Worm (Caenorhabditis elegans) whole organism, young adult: Measurements from ENCODE around the gene srw-62.

ENCODE experiments used
- B0019.2 ChIP-seq: fragments of 200-800 bp; sonication (Bioruptor generic); conservative IDR thresholded peaks from 2 replicates; pipeline ENCODE4 v1.3.6; 2022; ENCODE audit warnings: missing genetic modification reagents, missing genetic modification characterization, missing compliant biosample characterization
- F39B2.1 ChIP-seq: fragments of 200-800 bp; sonication (Bioruptor generic); IDR thresholded peaks from 2 replicates; pipeline ENCODE4 v1.3.6; 2022; ENCODE audit warnings: missing genetic modification reagents, missing genetic modification characterization, missing compliant biosample characterization
- T07F8.4 ChIP-seq: sonication (generic microtip); optimal IDR thresholded peaks from 2 replicates; lab custom pipeline; 2016; ENCODE audit warnings: mild to moderate bottlenecking, missing genetic modification characterization, moderate library complexity, missing compliant biosample characterization
- Y56A3A.18 ChIP-seq: fragments of 200-800 bp; sonication (Bioruptor generic); IDR thresholded peaks from 2 replicates; pipeline ENCODE4 v1.3.6; 2022; ENCODE audit warnings: missing genetic modification reagents, missing genetic modification characterization, missing compliant biosample characterization
- ZK185.1 ChIP-seq: sonication (generic microtip); optimal IDR thresholded peaks from 2 replicates; lab custom pipeline; 2016; ENCODE audit warnings: mild to moderate bottlenecking, missing genetic modification characterization, missing compliant biosample characterization; ENCODE audit not compliant: poor library complexity, severe bottlenecking
- aptf-3 ChIP-seq: fragments of 200-800 bp; sonication (Bioruptor generic); IDR thresholded peaks from 2 replicates; pipeline ENCODE4 v1.3.6; 2022; ENCODE audit warnings: missing genetic modification characterization, missing compliant biosample characterization
- attf-5 ChIP-seq: fragments of 200-800 bp; sonication (Bioruptor generic); optimal IDR thresholded peaks from 2 replicates; lab custom pipeline; 2018; ENCODE audit warnings: mild to moderate bottlenecking, missing genetic modification characterization, missing compliant biosample characterization
- attf-6 ChIP-seq: fragments of 200-800 bp; sonication (Bioruptor generic); IDR thresholded peaks from 2 replicates; pipeline ENCODE4 v1.3.6; 2022; ENCODE audit warnings: missing genetic modification reagents, missing genetic modification characterization, missing compliant biosample characterization
- bed-1 ChIP-seq: fragments of 200-800 bp; sonication (Bioruptor generic); IDR thresholded peaks from 2 replicates; pipeline ENCODE4 v1.3.6; 2022; ENCODE audit warnings: missing genetic modification reagents, missing genetic modification characterization, missing compliant biosample characterization
- bed-2 ChIP-seq: fragments of 200-800 bp; sonication (Bioruptor generic); IDR thresholded peaks from 2 replicates; pipeline ENCODE4 v1.3.6; 2022; ENCODE audit warnings: missing genetic modification reagents, missing genetic modification characterization, missing compliant biosample characterization
- ceh-27 ChIP-seq: fragments of 200-800 bp; sonication (Bioruptor generic); optimal IDR thresholded peaks from 2 replicates; lab custom pipeline; 2018; ENCODE audit warnings: mild to moderate bottlenecking, missing genetic modification characterization, moderate library complexity, missing compliant biosample characterization
- ceh-40 ChIP-seq: fragments of 200-800 bp; sonication (Bioruptor generic); IDR thresholded peaks from 2 replicates; pipeline ENCODE4 v1.3.6; 2022; ENCODE audit warnings: missing genetic modification characterization, missing compliant biosample characterization
- ceh-58 ChIP-seq: fragments of 200-800 bp; sonication (Bioruptor generic); IDR thresholded peaks from 2 replicates; pipeline ENCODE4 v1.3.6; 2022; ENCODE audit warnings: missing genetic modification characterization, missing compliant biosample characterization
- chd-7 ChIP-seq: sonication (generic microtip); optimal IDR thresholded peaks from 2 replicates; lab custom pipeline; 2016; ENCODE audit warnings: mild to moderate bottlenecking, missing genetic modification characterization, moderate library complexity, missing compliant biosample characterization
- die-1 ChIP-seq: sonication (generic microtip); optimal IDR thresholded peaks from 2 replicates; lab custom pipeline; 2016; ENCODE audit warnings: missing genotype, mild to moderate bottlenecking, missing genetic modification characterization, missing compliant biosample characterization
- dox-1 ChIP-seq: fragments of 200-800 bp; sonication (Bioruptor generic); IDR thresholded peaks from 2 replicates; pipeline ENCODE4 v1.3.6; 2022; ENCODE audit warnings: missing genetic modification reagents, missing genetic modification characterization, missing compliant biosample characterization
- efl-1 ChIP-seq: fragments of 150-350 bp; optimal IDR thresholded peaks from 2 replicates; lab custom pipeline; 2014; ENCODE audit warnings: missing biosample characterization, missing genetic modification reagents, missing genetic modification characterization
- egl-18 ChIP-seq: fragments of 200-800 bp; sonication (Bioruptor generic); IDR thresholded peaks from 2 replicates; pipeline ENCODE4 v1.3.6; 2022; ENCODE audit warnings: missing genetic modification reagents, missing genetic modification characterization, missing compliant biosample characterization
- ekl-4 ChIP-seq: fragments of 200-800 bp; sonication (Bioruptor generic); IDR thresholded peaks from 2 replicates; pipeline ENCODE4 v1.3.6; 2022; ENCODE audit warnings: missing genetic modification reagents, missing genetic modification characterization, missing compliant biosample characterization
- hlh-12 ChIP-seq: sonication (generic microtip); optimal IDR thresholded peaks from 2 replicates; lab custom pipeline; 2016; ENCODE audit warnings: missing genetic modification characterization, missing compliant biosample characterization
- hmg-1.2 ChIP-seq: fragments of 200-800 bp; sonication (Bioruptor generic); IDR thresholded peaks from 2 replicates; pipeline ENCODE4 v1.3.6; 2022; ENCODE audit warnings: missing genetic modification reagents, missing genetic modification characterization, missing compliant biosample characterization
- hsf-1 ChIP-seq: fragments of 200-800 bp; sonication (Bioruptor generic); IDR thresholded peaks from 2 replicates; pipeline ENCODE4 v1.3.6; 2022; ENCODE audit warnings: missing genetic modification reagents, missing genetic modification characterization, missing compliant biosample characterization
- lag-1 ChIP-seq: fragments of 200-800 bp; sonication (Bioruptor generic); IDR thresholded peaks from 2 replicates; pipeline ENCODE4 v1.3.6; 2022; ENCODE audit warnings: missing genetic modification reagents, missing genetic modification characterization, missing compliant biosample characterization
- lin-26 ChIP-seq: fragments of 200-800 bp; sonication (Bioruptor generic); IDR thresholded peaks from 2 replicates; pipeline ENCODE4 v1.3.6; 2022; ENCODE audit warnings: missing genetic modification reagents, missing genetic modification characterization, missing compliant biosample characterization
- lin-35 ChIP-seq, 3 experiments: fragments of 150-350 bp in 2 of 3; sonication (generic microtip) in 1 of 3; optimal IDR thresholded peaks; 2 replicates each; lab custom pipeline; 2014 to 2018; ENCODE audit warnings: missing biosample characterization in 3 of 3, missing genetic modification characterization in 3 of 3, missing genetic modification reagents in 3 of 3
- lir-1 ChIP-seq: fragments of 200-800 bp; sonication (Bioruptor generic); conservative IDR thresholded peaks from 2 replicates; pipeline ENCODE4 v1.3.6; 2022; ENCODE audit warnings: missing genetic modification reagents, missing genetic modification characterization, missing compliant biosample characterization
- madf-10 ChIP-seq: sonication (generic microtip); optimal IDR thresholded peaks from 2 replicates; lab custom pipeline; 2016; ENCODE audit warnings: mild to moderate bottlenecking, missing genetic modification characterization, missing compliant biosample characterization
- nhr-179 ChIP-seq: sonication (generic microtip); optimal IDR thresholded peaks from 2 replicates; lab custom pipeline; 2016; ENCODE audit warnings: mild to moderate bottlenecking, missing genetic modification characterization, missing compliant biosample characterization
- nhr-80 ChIP-seq: sonication (generic microtip); optimal IDR thresholded peaks from 2 replicates; lab custom pipeline; 2016; ENCODE audit warnings: missing genetic modification characterization, missing compliant biosample characterization
- pbrm-1 ChIP-seq: fragments of 200-800 bp; sonication (Bioruptor generic); IDR thresholded peaks from 2 replicates; pipeline ENCODE4 v1.3.6; 2022; ENCODE audit warnings: missing genetic modification reagents, missing genetic modification characterization, missing compliant biosample characterization
- pha-4 ChIP-seq: fragments of 150-350 bp; sonication (generic microtip); optimal IDR thresholded peaks from 2 replicates; lab custom pipeline; 2014; ENCODE audit warnings: missing biosample characterization, missing genetic modification reagents, missing genetic modification characterization
- rcor-1 ChIP-seq: fragments of 200-800 bp; sonication (Bioruptor generic); IDR thresholded peaks from 2 replicates; pipeline ENCODE4 v1.3.6; 2022; ENCODE audit warnings: missing genetic modification reagents, missing genetic modification characterization, missing compliant biosample characterization
- sptf-2 ChIP-seq: fragments of 200-800 bp; sonication (Bioruptor generic); optimal IDR thresholded peaks from 2 replicates; lab custom pipeline; 2018; ENCODE audit warnings: mild to moderate bottlenecking, missing genetic modification characterization, missing compliant biosample characterization
- unc-130 ChIP-seq: sonication (generic microtip); optimal IDR thresholded peaks from 2 replicates; lab custom pipeline; 2016; ENCODE audit warnings: missing genetic modification reagents, missing genetic modification characterization, missing compliant biosample characterization
- ztf-18 ChIP-seq: sonication (generic microtip); optimal IDR thresholded peaks from 2 replicates; lab custom pipeline; 2016; ENCODE audit warnings: missing genotype, mild to moderate bottlenecking, missing genetic modification characterization, missing compliant biosample characterization
- ztf-3 ChIP-seq: fragments of 200-800 bp; sonication (Bioruptor generic); optimal IDR thresholded peaks from 2 replicates; lab custom pipeline; 2018; ENCODE audit warnings: mild to moderate bottlenecking, missing genetic modification characterization, missing compliant biosample characterization

Gene srw-62

DNA sequence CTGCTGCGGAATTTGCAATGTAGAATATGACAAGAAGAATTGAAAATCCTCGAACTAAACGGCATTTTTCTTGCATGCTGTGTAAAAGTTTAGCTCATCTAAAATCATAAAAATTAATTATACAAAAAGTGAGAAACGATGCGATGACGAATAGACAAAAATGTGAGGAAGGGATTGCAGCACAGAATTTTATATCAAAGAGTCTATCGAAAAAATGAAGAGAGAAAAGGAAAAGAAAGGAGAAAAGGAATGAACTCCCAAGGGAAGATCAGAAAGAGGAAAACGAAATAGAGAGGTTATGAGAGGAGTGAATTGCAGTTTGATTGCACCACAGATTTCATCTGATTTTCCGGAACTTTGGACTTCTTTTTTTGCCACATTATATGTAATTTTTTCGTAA lies 31.0 kb upstream of the srw-62 start, which contains the start of gene glr-4:
Gene glr-4 (minus strand): TSS at position 101 of the 400 bp plus-strand sequence.
- no peak for TF ChIP-seq Y56A3A.18
- TF ChIP-seq pbrm-1 (GFP tag; lab: Robert Waterston, UW), result no peak
- no peak for TF ChIP-seq nhr-179 (tag; lab: Kevin White, UChicago)
- no peak for TF ChIP-seq ztf-18 (tag; lab: Kevin White, UChicago)
- no peak for TF ChIP-seq attf-5 (GFP tag; lab: Kevin White, UChicago)
- TF ChIP-seq rcor-1, result no peak
- TF ChIP-seq egl-18 (GFP tag; lab: Robert Waterston, UW), result no peak
- TF ChIP-seq chd-7 (tag; lab: Kevin White, UChicago), result no peak
- no peak for TF ChIP-seq dox-1
- TF ChIP-seq die-1 (tag; lab: Kevin White, UChicago), result no peak
- TF ChIP-seq unc-130 (GFP tag; lab: Kevin White, UChicago), result no peak
- TF ChIP-seq lin-26 (GFP tag; lab: Robert Waterston, UW), result no peak
- no peak for TF ChIP-seq efl-1
- TF ChIP-seq F39B2.1 (GFP tag; lab: Robert Waterston, UW), result no peak
- no peak for TF ChIP-seq lin-35 (GFP tag; optimal IDR thresholded peaks at IDR 0.05; lab: Kevin White, UChicago)
- no peak for TF ChIP-seq ceh-58 (GFP tag; lab: Robert Waterston, UW)
- TF ChIP-seq ceh-40 (GFP tag; lab: Robert Waterston, UW), result no peak
- no peak for TF ChIP-seq sptf-2
- TF ChIP-seq bed-2 (GFP tag; lab: Robert Waterston, UW), result no peak

DNA sequence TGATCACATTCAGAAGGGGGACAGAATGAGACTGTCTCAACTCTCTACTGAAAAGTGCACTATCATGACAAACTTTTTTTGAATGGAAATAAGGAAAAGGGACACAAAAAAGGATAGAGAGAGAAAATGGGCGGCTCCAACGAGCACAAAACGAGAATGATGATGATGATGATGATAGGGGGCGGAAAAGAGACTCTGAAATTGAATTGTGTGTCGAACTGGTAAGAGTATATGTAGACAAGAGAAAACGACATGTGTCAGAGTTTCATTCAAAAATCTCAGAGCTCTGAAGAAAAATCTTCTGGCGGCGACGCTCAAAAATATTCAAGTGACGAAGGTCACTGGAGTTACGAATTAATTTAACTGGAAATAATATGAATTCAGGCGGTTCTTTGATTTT lies 29.9 kb upstream of the srw-62 start:
- TF ChIP-seq hsf-1 (GFP tag; lab: Robert Waterston, UW), result no peak
- TF ChIP-seq, all 124 proteins: peak for 0

DNA sequence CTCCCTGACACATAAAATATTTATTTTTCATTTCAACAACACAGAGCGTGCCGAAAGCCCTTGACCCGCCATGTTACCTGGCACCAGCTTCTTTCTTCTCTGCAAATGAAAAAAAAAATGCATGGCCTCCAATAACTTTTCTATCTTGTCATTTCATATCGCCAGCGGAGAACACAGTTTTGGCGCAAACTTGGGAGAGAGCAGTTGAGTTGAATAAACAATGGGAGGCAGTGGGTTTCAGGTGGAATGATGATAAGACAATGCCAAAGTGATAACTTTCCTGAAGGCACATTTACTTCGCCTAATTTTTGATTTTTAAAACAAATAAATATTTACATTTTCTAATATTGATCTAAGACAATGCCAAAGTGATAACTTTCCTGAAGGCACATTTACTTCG lies 24.0 kb upstream of the srw-62 start:
- no peak for TF ChIP-seq ztf-3
- TF ChIP-seq ceh-27, result no peak
- no peak for TF ChIP-seq hsf-1 (GFP tag; lab: Robert Waterston, UW)
- TF ChIP-seq pha-4 (tag; lab: Kevin White, UChicago), result no peak
- TF ChIP-seq attf-6 (GFP tag; lab: Robert Waterston, UW), result no peak
- TF ChIP-seq nhr-80 (tag; lab: Kevin White, UChicago), result peak; percentile 57
- no peak for TF ChIP-seq bed-1
- no peak for TF ChIP-seq aptf-3 (GFP tag; lab: Robert Waterston, UW)
- TF ChIP-seq chd-7 (tag; lab: Kevin White, UChicago), result no peak

DNA sequence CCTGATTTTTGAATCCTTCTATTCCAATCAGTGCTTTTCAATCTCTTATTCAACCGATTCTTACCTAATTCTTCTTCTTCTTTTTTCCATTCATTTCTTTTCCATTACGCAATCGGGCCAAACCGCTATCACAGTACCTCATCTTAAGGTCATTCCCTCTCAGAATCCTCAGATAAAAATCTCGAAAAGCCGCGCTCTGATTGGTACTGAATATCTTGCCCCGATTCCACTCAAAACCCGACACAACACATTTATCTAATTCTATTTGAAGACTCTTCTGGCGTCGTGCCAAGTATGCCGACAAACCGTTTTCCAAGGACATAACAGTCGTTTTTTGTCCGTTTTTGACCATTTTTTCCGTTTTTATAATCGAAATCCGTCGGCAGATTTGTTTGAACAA lies 23.3 kb upstream of the srw-62 start:
- TF ChIP-seq lag-1 (no peak), B0019.2 (GFP tag; lab: Robert Waterston, UW) (no peak), hsf-1 (GFP tag; lab: Robert Waterston, UW) (no peak), hlh-12 (no peak), bed-1 (no peak), ZK185.1 (tag; lab: Kevin White, UChicago) (no peak), lir-1 (GFP tag; lab: Robert Waterston, UW) (no peak), ekl-4 (GFP tag; lab: Robert Waterston, UW) (no peak), efl-1 (no peak)

DNA sequence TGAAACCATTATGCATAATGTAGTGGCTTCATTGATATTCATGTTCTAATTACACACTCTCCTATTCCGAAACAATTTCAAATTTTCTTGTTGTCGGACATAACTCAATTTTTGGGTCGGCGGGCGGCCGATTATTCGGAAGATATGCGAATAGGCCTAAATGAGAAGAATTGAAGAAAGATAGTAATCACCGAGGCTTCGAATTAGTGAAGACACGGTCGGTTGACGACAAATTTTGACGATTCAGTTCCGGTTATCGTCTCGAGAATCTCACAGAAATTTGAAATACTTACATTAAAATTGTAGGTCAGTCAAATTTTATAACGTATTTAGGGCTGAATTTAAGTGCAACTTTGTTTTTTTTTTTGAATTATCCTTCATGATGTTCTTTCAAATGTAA lies 22.0 kb upstream of the srw-62 start:
- TF ChIP-seq hmg-1.2 (GFP tag; lab: Robert Waterston, UW), result no peak
- TF ChIP-seq T07F8.4 (tag; lab: Kevin White, UChicago), result no peak
- TF ChIP-seq hsf-1 (GFP tag; lab: Robert Waterston, UW), result no peak
- TF ChIP-seq madf-10 (tag; lab: Kevin White, UChicago), result no peak
- no peak for TF ChIP-seq efl-1
- TF ChIP-seq, all 124 proteins: peak for 0
